Worm (Caenorhabditis elegans) whole organism, mixed stage, embryonic: ENCODE data around the gene ugt-9.

Experiments used
- ceh-39 ChIP-seq: fragments of 150-350 bp; optimal IDR thresholded peaks from 2 replicates; lab custom pipeline; 2014; ENCODE audit warnings: missing biosample characterization, missing genetic modification characterization
- ces-1 ChIP-seq: fragments of 150-350 bp; optimal IDR thresholded peaks from 2 replicates; lab custom pipeline; 2014; ENCODE audit warnings: missing biosample characterization, missing genetic modification reagents, missing genetic modification characterization
- cnd-1 ChIP-seq: fragments of 200-800 bp; sonication (Bioruptor generic); optimal IDR thresholded peaks from 2 replicates; lab custom pipeline; 2018; ENCODE audit warnings: mild to moderate bottlenecking, missing genetic modification characterization, missing compliant biosample characterization
- elt-3 ChIP-seq: fragments of 150-350 bp; optimal IDR thresholded peaks from 2 replicates; lab custom pipeline; 2014; ENCODE audit warnings: missing biosample characterization, missing genetic modification characterization
- mls-2 ChIP-seq: sonication (generic microtip); optimal IDR thresholded peaks from 2 replicates; lab custom pipeline; 2016; ENCODE audit warnings: mild to moderate bottlenecking, missing genetic modification characterization, moderate library complexity, missing compliant biosample characterization
- nhr-237 ChIP-seq: fragments of 150-350 bp; optimal IDR thresholded peaks from 2 replicates; lab custom pipeline; 2014; ENCODE audit warnings: missing biosample characterization, missing genetic modification characterization
- nhr-76 ChIP-seq: sonication (generic microtip); optimal IDR thresholded peaks from 2 replicates; lab custom pipeline; 2017; ENCODE audit warnings: missing biosample characterization, missing genetic modification characterization
- pha-4 ChIP-seq: fragments of 150-350 bp; optimal IDR thresholded peaks from 2 replicates; lab custom pipeline; 2018; ENCODE audit warnings: missing biosample characterization, missing genetic modification reagents, missing genetic modification characterization
- sptf-1 ChIP-seq: sonication (generic microtip); optimal IDR thresholded peaks from 2 replicates; lab custom pipeline; 2017; ENCODE audit warnings: mild to moderate bottlenecking, missing genetic modification characterization, moderate library complexity, missing compliant biosample characterization
- unc-62 ChIP-seq: fragments of 150-350 bp; optimal IDR thresholded peaks from 2 replicates; lab custom pipeline; 2014; ENCODE audit warnings: missing biosample characterization, missing genetic modification reagents, missing genetic modification characterization
- ztf-11 ChIP-seq: fragments of 150-350 bp; optimal IDR thresholded peaks from 2 replicates; lab custom pipeline; 2014; ENCODE audit warnings: missing biosample characterization, missing genetic modification characterization

- TF ChIP-seq sptf-1 (no peak), nhr-237 (tag; lab: Kevin White, UChicago) (no peak), ceh-39 (tag; lab: Kevin White, UChicago) (no peak), ces-1 (GFP tag; lab: Kevin White, UChicago) (no peak), elt-3 (tag; lab: Kevin White, UChicago) (no peak), unc-62 (no peak), cnd-1 (tag; lab: Kevin White, UChicago) (no peak), mls-2 (tag; lab: Kevin White, UChicago) (no peak), nhr-76 (tag; lab: Kevin White, UChicago) (no peak), ztf-11 (tag; lab: Kevin White, UChicago) (no peak), pha-4 (tag; lab: Kevin White, UChicago) (no peak)
These were observed 5.8 kb upstream of the ugt-9 start, which contains the start of gene T19H12.2 for ce11 chrV:4889976-4890479.
